Fruit fly (Drosophila melanogaster) whole organism, prepupa: ENCODE results near the gene Gs2.
A peak's percentile ranks its signal among the peaks of the same experiment; 100 is the strongest.

Experiments
- CG10631 ChIP-seq: fragments of 200-800 bp; sonication (Bioruptor generic); optimal IDR thresholded peaks from 2 replicates; lab custom pipeline; 2016; ENCODE audit warnings: missing biosample characterization, missing genetic modification characterization
- CG10669 ChIP-seq: fragments of 200-800 bp; sonication (Bioruptor generic); optimal IDR thresholded peaks from 3 replicates; lab custom pipeline; 2018; ENCODE audit warnings: missing biosample characterization, mild to moderate bottlenecking, missing genetic modification characterization, moderate library complexity
- CG11294 ChIP-seq: fragments of 200-800 bp; sonication (Bioruptor generic); IDR thresholded peaks from 2 replicates; pipeline ENCODE4 v1.3.6; 2022; ENCODE audit warnings: missing biosample characterization, missing genetic modification characterization
- CG11762 ChIP-seq: fragments of 200-800 bp; sonication (Bioruptor generic); optimal IDR thresholded peaks from 3 replicates; lab custom pipeline; 2016; ENCODE audit warnings: missing biosample characterization, missing genetic modification characterization; ENCODE audit not compliant: insufficient read depth
- CG11902 ChIP-seq: fragments of 200-800 bp; sonication (Bioruptor generic); optimal IDR thresholded peaks from 3 replicates; lab custom pipeline; 2016; ENCODE audit warnings: missing biosample characterization, missing genetic modification characterization
- CG15336 ChIP-seq: fragments of 200-800 bp; sonication (Bioruptor generic); IDR thresholded peaks from 2 replicates; pipeline ENCODE4 v1.3.6; 2022; ENCODE audit warnings: missing biosample characterization, missing genetic modification characterization
- CG1621 ChIP-seq: fragments of 200-800 bp; sonication (Bioruptor generic); optimal IDR thresholded peaks from 3 replicates; lab custom pipeline; 2018; ENCODE audit warnings: missing biosample characterization, mild to moderate bottlenecking, missing genetic modification characterization
- CG16779 ChIP-seq: fragments of 200-800 bp; sonication (Bioruptor generic); optimal IDR thresholded peaks from 3 replicates; lab custom pipeline; 2017; ENCODE audit warnings: missing biosample characterization, mild to moderate bottlenecking, missing genetic modification characterization
- CG31627 ChIP-seq: fragments of 200-800 bp; sonication (Bioruptor generic); optimal IDR thresholded peaks from 3 replicates; lab custom pipeline; 2016; ENCODE audit warnings: missing biosample characterization, missing genetic modification characterization
- CG32006 ChIP-seq: fragments of 200-800 bp; sonication (Bioruptor generic); optimal IDR thresholded peaks from 3 replicates; lab custom pipeline; 2017; ENCODE audit warnings: missing biosample characterization, mild to moderate bottlenecking, missing genetic modification characterization
- CG34406 ChIP-seq: fragments of 200-800 bp; sonication (Bioruptor generic); optimal IDR thresholded peaks from 3 replicates; lab custom pipeline; 2016; ENCODE audit warnings: missing biosample characterization, missing genetic modification characterization
- CG3919 ChIP-seq: fragments of 200-800 bp; sonication (Bioruptor generic); optimal IDR thresholded peaks from 3 replicates; lab custom pipeline; 2016; ENCODE audit warnings: missing biosample characterization, missing genetic modification characterization
- CG6792 ChIP-seq: fragments of 200-800 bp; sonication (Bioruptor generic); optimal IDR thresholded peaks from 3 replicates; lab custom pipeline; 2016; ENCODE audit warnings: missing biosample characterization, missing genetic modification characterization
- CG6808 ChIP-seq: fragments of 200-800 bp; sonication (Bioruptor generic); optimal IDR thresholded peaks from 3 replicates; lab custom pipeline; 2017; ENCODE audit warnings: missing biosample characterization, missing genetic modification characterization, mild to moderate bottlenecking, moderate library complexity, missing genetic modification reagents
- CG6854 ChIP-seq: fragments of 200-800 bp; sonication (Bioruptor generic); optimal IDR thresholded peaks from 2 replicates; lab custom pipeline; 2017; ENCODE audit warnings: missing biosample characterization, mild to moderate bottlenecking, missing genetic modification characterization
- CG8119 ChIP-seq: fragments of 200-800 bp; sonication (Bioruptor generic); IDR thresholded peaks from 3 replicates; pipeline ENCODE4 v1.3.6; 2022; ENCODE audit warnings: missing biosample characterization, missing genetic modification characterization
- CG8319 ChIP-seq: fragments of 200-800 bp; sonication (Bioruptor generic); optimal IDR thresholded peaks from 3 replicates; lab custom pipeline; 2016; ENCODE audit warnings: missing biosample characterization, missing genetic modification characterization
- CG8632 ChIP-seq: fragments of 200-800 bp; sonication (Bioruptor generic); optimal IDR thresholded peaks from 3 replicates; lab custom pipeline; 2016; ENCODE audit warnings: missing biosample characterization, missing genetic modification characterization
- CG9139 ChIP-seq: fragments of 200-800 bp; sonication (Bioruptor generic); optimal IDR thresholded peaks from 3 replicates; lab custom pipeline; 2017; ENCODE audit warnings: missing biosample characterization, mild to moderate bottlenecking, missing genetic modification characterization
- Eip75B ChIP-seq: fragments of 200-800 bp; sonication (Bioruptor generic); optimal IDR thresholded peaks from 3 replicates; lab custom pipeline; 2016; ENCODE audit warnings: missing biosample characterization, missing genetic modification characterization
- Eip78C ChIP-seq: fragments of 200-800 bp; sonication (Bioruptor generic); peaks from one replicate; lab custom pipeline; 2016; ENCODE audit warnings: missing biosample characterization, missing genetic modification characterization
- Eip93F ChIP-seq: fragments of 200-800 bp; sonication (Bioruptor generic); optimal IDR thresholded peaks from 2 replicates; lab custom pipeline; 2016; ENCODE audit warnings: missing biosample characterization, mild to moderate bottlenecking, missing genetic modification characterization
- Ets21C ChIP-seq: fragments of 200-800 bp; sonication (Bioruptor generic); optimal IDR thresholded peaks from 3 replicates; lab custom pipeline; 2016; ENCODE audit warnings: missing biosample characterization, missing genetic modification characterization
- Ets96B ChIP-seq: fragments of 200-800 bp; optimal IDR thresholded peaks from 2 replicates; lab custom pipeline; 2019; ENCODE audit warnings: missing biosample characterization, mild to moderate bottlenecking, missing genetic modification characterization, moderate library complexity
- Gug ChIP-seq: fragments of 200-800 bp; sonication (Bioruptor generic); IDR thresholded peaks from 2 replicates; pipeline ENCODE4 v1.3.6; 2022; ENCODE audit warnings: missing biosample characterization, missing genetic modification characterization
- Hr39 ChIP-seq: fragments of 200-800 bp; sonication (Bioruptor generic); optimal IDR thresholded peaks from 2 replicates; lab custom pipeline; 2016; ENCODE audit warnings: missing biosample characterization, missing genetic modification characterization
- Hr4 ChIP-seq: fragments of 200-800 bp; sonication (Bioruptor generic); optimal IDR thresholded peaks from 3 replicates; lab custom pipeline; 2016; ENCODE audit warnings: missing biosample characterization, missing genetic modification characterization
- Lpt ChIP-seq: fragments of 200-800 bp; sonication (Bioruptor generic); optimal IDR thresholded peaks from 3 replicates; lab custom pipeline; 2016; ENCODE audit warnings: missing biosample characterization, missing genetic modification characterization
- Met ChIP-seq: fragments of 200-800 bp; sonication (Bioruptor generic); optimal IDR thresholded peaks from 3 replicates; lab custom pipeline; 2016; ENCODE audit warnings: missing biosample characterization, missing genetic modification characterization
- OdsH ChIP-seq: fragments of 200-800 bp; sonication (Bioruptor generic); optimal IDR thresholded peaks from 3 replicates; lab custom pipeline; 2016; ENCODE audit warnings: missing biosample characterization, missing genetic modification characterization
- Smox ChIP-seq: fragments of 200-800 bp; sonication (Bioruptor generic); optimal IDR thresholded peaks from 3 replicates; lab custom pipeline; 2016; ENCODE audit warnings: missing biosample characterization, missing genetic modification characterization
- Sox102F ChIP-seq: fragments of 200-800 bp; sonication (Bioruptor generic); optimal IDR thresholded peaks from 2 replicates; lab custom pipeline; 2016; ENCODE audit warnings: missing biosample characterization, mild to moderate bottlenecking, missing genetic modification characterization
- Sox15 ChIP-seq: fragments of 200-800 bp; sonication (Bioruptor generic); optimal IDR thresholded peaks from 3 replicates; lab custom pipeline; 2016; ENCODE audit warnings: missing biosample characterization, missing genetic modification characterization
- achi ChIP-seq: fragments of 200-800 bp; sonication (Bioruptor generic); optimal IDR thresholded peaks from 3 replicates; lab custom pipeline; 2016; ENCODE audit warnings: missing biosample characterization, missing genetic modification characterization
- acj6 ChIP-seq: fragments of 200-800 bp; sonication (Bioruptor generic); optimal IDR thresholded peaks from 3 replicates; lab custom pipeline; 2016; ENCODE audit warnings: missing biosample characterization, missing genetic modification characterization
- cyc ChIP-seq: fragments of 200-800 bp; sonication (Bioruptor generic); optimal IDR thresholded peaks from 3 replicates; lab custom pipeline; 2016; ENCODE audit warnings: missing biosample characterization, missing genetic modification characterization
- dac ChIP-seq: fragments of 200-800 bp; sonication (Bioruptor generic); optimal IDR thresholded peaks from 2 replicates; lab custom pipeline; 2017; ENCODE audit warnings: missing biosample characterization, mild to moderate bottlenecking, missing genetic modification characterization
- dsx ChIP-seq: fragments of 200-800 bp; optimal IDR thresholded peaks from 3 replicates; lab custom pipeline; 2019; ENCODE audit warnings: missing biosample characterization, mild to moderate bottlenecking, missing genetic modification characterization, moderate library complexity; ENCODE audit not compliant: poor library complexity, severe bottlenecking
- eg ChIP-seq: fragments of 200-800 bp; sonication (Bioruptor generic); IDR thresholded peaks from 3 replicates; pipeline ENCODE4 v1.3.6; 2022; ENCODE audit warnings: missing biosample characterization, missing genetic modification characterization
- esn ChIP-seq: fragments of 200-800 bp; sonication (Bioruptor generic); optimal IDR thresholded peaks from 2 replicates; lab custom pipeline; 2016; ENCODE audit warnings: missing biosample characterization, mild to moderate bottlenecking, missing genetic modification characterization, moderate library complexity
- fd59A ChIP-seq: fragments of 200-800 bp; sonication (Bioruptor generic); optimal IDR thresholded peaks from 2 replicates; lab custom pipeline; 2017; ENCODE audit warnings: missing biosample characterization, mild to moderate bottlenecking, missing genetic modification characterization, missing genetic modification reagents
- fkh ChIP-seq: fragments of 200-800 bp; sonication (Bioruptor generic); optimal IDR thresholded peaks from 3 replicates; lab custom pipeline; 2017; ENCODE audit warnings: missing biosample characterization, mild to moderate bottlenecking, missing genetic modification characterization, moderate library complexity
- lz ChIP-seq: fragments of 200-800 bp; sonication (Bioruptor generic); optimal IDR thresholded peaks from 3 replicates; lab custom pipeline; 2016; ENCODE audit warnings: missing biosample characterization, missing genetic modification characterization
- spab ChIP-seq: fragments of 200-800 bp; sonication (Bioruptor generic); optimal IDR thresholded peaks from 2 replicates; lab custom pipeline; 2017; ENCODE audit warnings: missing biosample characterization, mild to moderate bottlenecking, missing genetic modification characterization, missing genetic modification reagents
- ss ChIP-seq, 2 experiments: fragments of 200-800 bp; sonication (Bioruptor generic); optimal IDR thresholded peaks; 2 replicates in 1 of 2; 3 replicates in 1 of 2; lab custom pipeline; 2017 to 2018; ENCODE audit warnings: mild to moderate bottlenecking in 2 of 2, missing biosample characterization in 2 of 2, missing genetic modification characterization in 2 of 2, moderate library complexity in 1 of 2
- svp ChIP-seq: fragments of 200-800 bp; sonication (Bioruptor generic); peaks from one replicate; lab custom pipeline; 2016; ENCODE audit warnings: missing biosample characterization, missing genetic modification characterization
- topi ChIP-seq: fragments of 200-800 bp; sonication (Bioruptor generic); optimal IDR thresholded peaks from 3 replicates; lab custom pipeline; 2016; ENCODE audit warnings: missing biosample characterization, missing genetic modification characterization
- vri ChIP-seq: fragments of 200-800 bp; sonication (Bioruptor generic); optimal IDR thresholded peaks from 3 replicates; lab custom pipeline; 2016; ENCODE audit warnings: missing biosample characterization, mild to moderate bottlenecking, missing genetic modification characterization

The Gs2 gene

DNA sequence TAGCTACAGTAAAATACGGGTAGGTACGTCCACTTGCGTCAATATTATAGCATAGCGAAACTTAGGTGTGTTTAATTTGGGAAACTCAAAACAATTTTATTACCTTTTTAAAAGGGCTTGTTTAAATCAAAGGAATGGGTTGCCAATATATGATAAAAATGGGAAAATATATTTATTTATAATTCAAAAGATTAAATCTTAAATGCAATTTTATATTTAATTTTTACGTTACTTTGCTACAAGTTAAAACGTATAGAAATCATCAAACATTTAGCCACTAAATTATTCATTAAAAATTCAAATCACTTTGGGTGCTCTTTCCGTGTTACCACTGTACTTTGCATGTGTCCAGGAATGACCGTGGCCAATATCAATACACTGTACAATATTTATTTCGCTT lies 18.3 kb downstream of the Gs2 start:
- TF ChIP-seq CG31627, result no peak
- TF ChIP-seq CG15336 (GFP tag; lab: Robert Waterston, UW), result 0 out of 2 replicates have a peak, but pooled peaks have one; percentile 15
- TF ChIP-seq CG6808 (GFP tag; lab: Kevin White, UChicago), result no peak
- TF ChIP-seq lz (GFP tag; lab: Kevin White, UChicago), result no peak
- TF ChIP-seq Eip78C (GFP tag; lab: Kevin White, UChicago), result peak; percentile 71
- TF ChIP-seq Sox102F (GFP tag; lab: Kevin White, UChicago), result no peak
- no peak for TF ChIP-seq dsx (GFP tag; lab: Kevin White, UChicago)
- TF ChIP-seq CG8119, result no peak
- TF ChIP-seq CG11294 (GFP tag; lab: Robert Waterston, UW), result no peak
- TF ChIP-seq OdsH (GFP tag; lab: Kevin White, UChicago), result no peak
- TF ChIP-seq CG16779 (tag; lab: Kevin White, UChicago), result no peak
- no peak for TF ChIP-seq Ets21C
- peak; percentile 50 for TF ChIP-seq svp (GFP tag; lab: Kevin White, UChicago)
- TF ChIP-seq Met (GFP tag; lab: Kevin White, UChicago), result peak; percentile 33
- TF ChIP-seq CG10631 (GFP tag; lab: Kevin White, UChicago), result no peak
- TF ChIP-seq CG10669 (GFP tag; lab: Kevin White, UChicago), result no peak
- no peak for TF ChIP-seq Gug
- no peak for TF ChIP-seq CG11902
- TF ChIP-seq esn (GFP tag; lab: Kevin White, UChicago), result peak; percentile 29
- TF ChIP-seq acj6 (GFP tag; lab: Kevin White, UChicago), result peak; percentile 5
- TF ChIP-seq CG9139 (GFP tag; lab: Kevin White, UChicago), result no peak
- no peak for TF ChIP-seq vri
- TF ChIP-seq Eip75B (GFP tag; lab: Kevin White, UChicago), result no peak
- no peak for TF ChIP-seq Hr4 (GFP tag; lab: Kevin White, UChicago)
- peak; percentile 9 for TF ChIP-seq Smox (GFP tag; lab: Kevin White, UChicago)
- TF ChIP-seq Lpt (GFP tag; lab: Kevin White, UChicago), result no peak
- TF ChIP-seq CG6792, result no peak
- TF ChIP-seq CG32006 (GFP tag; lab: Kevin White, UChicago), result no peak
- TF ChIP-seq Hr39 (GFP tag; lab: Kevin White, UChicago), result no peak
- no peak for TF ChIP-seq CG1621 (tag; lab: Kevin White, UChicago)
- no peak for TF ChIP-seq Sox15 (GFP tag; lab: Kevin White, UChicago)
- TF ChIP-seq cyc (GFP tag; lab: Kevin White, UChicago), result no peak
- peak; percentile 44 for TF ChIP-seq CG8632 (GFP tag; lab: Kevin White, UChicago)
- no peak for TF ChIP-seq eg (GFP tag; lab: Robert Waterston, UW)
- no peak for TF ChIP-seq dac
- no peak for TF ChIP-seq CG6854 (GFP tag; lab: Kevin White, UChicago)
- no peak for TF ChIP-seq CG8319 (GFP tag; lab: Kevin White, UChicago)
- TF ChIP-seq spab, result no peak
- no peak for TF ChIP-seq achi (GFP tag; lab: Kevin White, UChicago)

DNA sequence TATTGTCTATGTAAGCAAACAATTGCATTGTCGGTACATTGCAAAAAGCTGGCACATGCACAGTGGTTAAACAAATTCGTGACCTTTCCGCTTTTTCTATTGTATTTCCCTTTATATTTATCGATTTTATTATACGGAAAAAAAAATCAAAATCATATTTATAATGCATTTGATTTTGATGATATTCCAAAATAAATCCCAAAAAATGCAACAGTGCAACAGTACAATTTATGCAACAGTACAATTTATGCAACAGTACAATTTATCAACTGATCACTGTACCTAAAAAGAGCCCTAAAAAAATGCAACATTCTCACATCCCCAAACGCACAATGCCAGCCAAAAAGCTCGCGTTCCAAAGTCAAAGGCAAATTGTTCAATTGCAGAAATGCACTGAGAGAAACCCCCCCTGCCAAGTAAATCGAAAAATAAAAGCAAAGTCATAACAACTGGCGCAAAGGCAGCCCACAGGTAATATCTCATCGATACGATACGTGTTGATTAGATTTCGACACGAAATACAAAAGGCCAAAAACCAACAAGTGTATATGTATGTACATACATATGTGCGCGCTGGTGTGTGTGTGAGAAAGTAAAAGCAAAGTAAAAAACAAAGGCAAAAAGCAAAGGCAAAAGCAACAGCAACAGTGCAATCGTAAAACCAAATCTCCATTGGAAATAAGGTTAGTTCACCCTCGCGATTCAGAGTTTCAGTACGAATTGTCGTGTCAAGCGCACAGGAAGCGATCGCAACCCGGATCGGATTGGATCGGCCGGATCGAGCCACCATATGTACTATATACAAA lies 19.4 kb downstream of the Gs2 start, which contains the start of gene Sk1:
Gene Sk1 (plus strand): TSS at position 711 of the 806 bp plus-strand sequence.
- TF ChIP-seq eg (GFP tag; lab: Robert Waterston, UW) (no peak), Hr4 (GFP tag; lab: Kevin White, UChicago) (peak; percentile 27), CG10631 (GFP tag; lab: Kevin White, UChicago) (no peak), Sox102F (GFP tag; lab: Kevin White, UChicago) (no peak), spab (no peak), lz (GFP tag; lab: Kevin White, UChicago) (peak; percentile 40), CG11902 (no peak), CG6808 (GFP tag; lab: Kevin White, UChicago) (no peak), CG3919 (GFP tag; lab: Kevin White, UChicago) (peak; percentile 19), CG8319 (GFP tag; lab: Kevin White, UChicago) (no peak), OdsH (GFP tag; lab: Kevin White, UChicago) (peak; percentile 14), CG16779 (tag; lab: Kevin White, UChicago) (no peak), fkh (no peak), fd59A (GFP tag; lab: Kevin White, UChicago) (no peak), CG6792 (no peak), dsx (GFP tag; lab: Kevin White, UChicago) (no peak), CG11294 (GFP tag; lab: Robert Waterston, UW) (0 out of 2 replicates have a peak, but pooled peaks have one; percentile 21), CG34406 (GFP tag; lab: Kevin White, UChicago) (peak; percentile 37), Eip93F (GFP tag; lab: Kevin White, UChicago) (no peak), Ets96B (tag; lab: Kevin White, UChicago) (no peak), ss (GFP tag; optimal IDR thresholded peaks at IDR 0.05; lab: Kevin White, UChicago) (no peak), topi (GFP tag; lab: Kevin White, UChicago) (peak; percentile 33), CG11762 (GFP tag; lab: Kevin White, UChicago) (no peak), CG10669 (GFP tag; lab: Kevin White, UChicago) (no peak)
